Fruit fly (Drosophila melanogaster) whole organism, embryonic: Measurements from ENCODE around the gene NdufV3.
A peak's percentile ranks its signal among the peaks of the same experiment; 100 is the strongest.

ENCODE experiments used
- CG10274 ChIP-seq: fragments of 200-800 bp; sonication (Bioruptor generic); optimal IDR thresholded peaks from 3 replicates; lab custom pipeline; 2017; ENCODE audit warnings: missing biosample characterization, mild to moderate bottlenecking, missing genetic modification characterization
- CG11093 ChIP-seq: fragments of 200-800 bp; sonication (Bioruptor generic); IDR thresholded peaks from 3 replicates; pipeline ENCODE4 v1.3.6; 2022; ENCODE audit warnings: missing biosample characterization, missing genetic modification characterization
- CG12236 ChIP-seq: fragments of 200-800 bp; sonication (Bioruptor generic); optimal IDR thresholded peaks from 2 replicates; lab custom pipeline; 2016; ENCODE audit warnings: missing biosample characterization, missing genetic modification characterization
- CG12744 ChIP-seq: fragments of 200-800 bp; sonication (Bioruptor generic); optimal IDR thresholded peaks from 2 replicates; lab custom pipeline; 2016; ENCODE audit warnings: missing biosample characterization, missing genetic modification characterization
- CG13287 ChIP-seq: fragments of 200-800 bp; sonication (Bioruptor generic); IDR thresholded peaks from 2 replicates; pipeline ENCODE4 v1.3.6; 2022; ENCODE audit warnings: missing biosample characterization, missing genetic modification characterization; ENCODE audit not compliant: partially characterized antibody
- CG18764 ChIP-seq: fragments of 200-800 bp; sonication (Bioruptor generic); optimal IDR thresholded peaks from 3 replicates; lab custom pipeline; 2016; ENCODE audit warnings: missing biosample characterization, missing genetic modification characterization
- CG2875 ChIP-seq: fragments of 200-800 bp; sonication (Bioruptor generic); optimal IDR thresholded peaks from 2 replicates; lab custom pipeline; 2017; ENCODE audit warnings: missing biosample characterization, mild to moderate bottlenecking, missing genetic modification characterization, missing genetic modification reagents
- CG3281 ChIP-seq: fragments of 200-800 bp; sonication (Bioruptor generic); optimal IDR thresholded peaks from 3 replicates; lab custom pipeline; 2017; ENCODE audit warnings: missing biosample characterization, mild to moderate bottlenecking, missing genetic modification characterization
- CG3838 ChIP-seq: fragments of 200-800 bp; sonication (Bioruptor generic); optimal IDR thresholded peaks from 3 replicates; lab custom pipeline; 2016; ENCODE audit warnings: missing biosample characterization, missing genetic modification characterization
- CG42726 ChIP-seq: fragments of 200-800 bp; sonication (Bioruptor generic); IDR thresholded peaks from 2 replicates; pipeline ENCODE4 v1.3.6; 2022; ENCODE audit warnings: missing biosample characterization, missing genetic modification characterization; ENCODE audit not compliant: partially characterized antibody
- CG5180 ChIP-seq: fragments of 200-800 bp; sonication (Bioruptor generic); optimal IDR thresholded peaks from 3 replicates; lab custom pipeline; 2017; ENCODE audit warnings: missing biosample characterization, missing genetic modification characterization, mild to moderate bottlenecking, moderate library complexity, missing genetic modification reagents
- CG5245 ChIP-seq: fragments of 200-800 bp; sonication (Bioruptor generic); optimal IDR thresholded peaks from 3 replicates; lab custom pipeline; 2016; ENCODE audit warnings: missing biosample characterization, missing genetic modification characterization
- CG7556 ChIP-seq: fragments of 200-800 bp; sonication (Bioruptor generic); optimal IDR thresholded peaks from 2 replicates; lab custom pipeline; 2017; ENCODE audit warnings: missing biosample characterization, mild to moderate bottlenecking, missing genetic modification characterization
- CG7786 ChIP-seq: fragments of 200-800 bp; sonication (Bioruptor generic); optimal IDR thresholded peaks from 2 replicates; lab custom pipeline; 2016; ENCODE audit warnings: missing biosample characterization, missing genetic modification characterization
- CG7839 ChIP-seq: fragments of 200-800 bp; sonication (Bioruptor generic); optimal IDR thresholded peaks from 3 replicates; lab custom pipeline; 2018; ENCODE audit warnings: missing biosample characterization, mild to moderate bottlenecking, missing genetic modification characterization, moderate library complexity
- Dip2 ChIP-seq: fragments of 200-800 bp; sonication (Bioruptor generic); IDR thresholded peaks from 2 replicates; pipeline ENCODE4 v1.3.6; 2022; ENCODE audit warnings: missing biosample characterization, missing genetic modification characterization
- Dip3 ChIP-seq: fragments of 200-800 bp; sonication (Bioruptor generic); optimal IDR thresholded peaks from 3 replicates; lab custom pipeline; 2016; ENCODE audit warnings: missing biosample characterization, missing genetic modification characterization
- Gsc ChIP-seq: fragments of 200-800 bp; sonication (Bioruptor generic); IDR thresholded peaks from 2 replicates; pipeline ENCODE4 v1.3.6; 2022; ENCODE audit warnings: missing biosample characterization, missing genetic modification characterization
- Gug ChIP-seq: fragments of 200-800 bp; sonication (Bioruptor generic); IDR thresholded peaks from 4 replicates; pipeline ENCODE4 v1.3.6; 2022; ENCODE audit warnings: missing biosample characterization, missing genetic modification characterization
- Hey ChIP-seq: fragments of 200-800 bp; sonication (Bioruptor generic); optimal IDR thresholded peaks from 3 replicates; lab custom pipeline; 2018; ENCODE audit warnings: missing biosample characterization, mild to moderate bottlenecking, missing genetic modification characterization
- Hr51 ChIP-seq, 2 experiments: fragments of 200-800 bp; sonication (Bioruptor generic); optimal IDR thresholded peaks; 2 replicates in 1 of 2; 3 replicates in 1 of 2; lab custom pipeline; 2016 to 2018; ENCODE audit warnings: missing biosample characterization in 2 of 2, missing genetic modification characterization in 2 of 2, mild to moderate bottlenecking in 1 of 2, moderate library complexity in 1 of 2
- Lpt ChIP-seq: fragments of >200 bp; optimal IDR thresholded peaks from 2 replicates; lab custom pipeline; 2018; ENCODE audit warnings: missing biosample characterization, missing genetic modification characterization
- NFAT ChIP-seq: fragments of 200-800 bp; sonication (Bioruptor generic); IDR thresholded peaks from 2 replicates; pipeline ENCODE4 v1.3.6; 2022; ENCODE audit warnings: missing biosample characterization, missing genetic modification characterization
- Neu2 ChIP-seq: fragments of 200-800 bp; sonication (Bioruptor generic); optimal IDR thresholded peaks from 3 replicates; lab custom pipeline; 2016; ENCODE audit warnings: missing biosample characterization, missing genetic modification characterization, borderline replicate concordance
- Oli ChIP-seq: fragments of 200-800 bp; sonication (Bioruptor generic); optimal IDR thresholded peaks from 2 replicates; lab custom pipeline; 2018; ENCODE audit warnings: missing biosample characterization, mild to moderate bottlenecking, missing genetic modification characterization, moderate library complexity
- Opbp ChIP-seq: fragments of 200-800 bp; sonication (Bioruptor generic); IDR thresholded peaks from 3 replicates; pipeline ENCODE4 v1.3.6; 2022; ENCODE audit warnings: missing biosample characterization, missing genetic modification characterization; ENCODE audit not compliant: partially characterized antibody
- Pdp1 ChIP-seq, 2 experiments: fragments of 200-800 bp; sonication (Bioruptor generic); optimal IDR thresholded peaks; 3 replicates each; lab custom pipeline; 2016; ENCODE audit warnings: missing biosample characterization in 2 of 2, missing genetic modification characterization in 2 of 2, mild to moderate bottlenecking in 1 of 2, moderate library complexity in 1 of 2
- Ptx1 ChIP-seq: fragments of 200-800 bp; sonication (Bioruptor generic); IDR thresholded peaks from 2 replicates; pipeline ENCODE4 v1.3.6; 2022; ENCODE audit warnings: missing biosample characterization, missing genetic modification characterization
- Usf ChIP-seq: fragments of 200-800 bp; sonication (Bioruptor generic); optimal IDR thresholded peaks from 2 replicates; lab custom pipeline; 2017; ENCODE audit warnings: missing genotype, missing biosample characterization, missing genetic modification characterization
- btn ChIP-seq: fragments of 200-800 bp; sonication (Bioruptor generic); optimal IDR thresholded peaks from 2 replicates; lab custom pipeline; 2016; ENCODE audit warnings: missing biosample characterization, missing genetic modification characterization
- chinmo ChIP-seq: fragments of 200-800 bp; sonication (Bioruptor generic); IDR thresholded peaks from 4 replicates; pipeline ENCODE4 v1.3.6; 2022; ENCODE audit warnings: missing biosample characterization, missing genetic modification characterization; ENCODE audit not compliant: partially characterized antibody
- croc ChIP-seq: fragments of 200-800 bp; sonication (Bioruptor generic); conservative IDR thresholded peaks from 3 replicates; pipeline ENCODE4 v1.3.6; 2022; ENCODE audit warnings: missing biosample characterization, missing genetic modification characterization
- danr ChIP-seq: fragments of 200-800 bp; sonication (Bioruptor generic); IDR thresholded peaks from 2 replicates; pipeline ENCODE4 v1.3.6; 2022; ENCODE audit warnings: missing biosample characterization, missing genetic modification characterization
- eve ChIP-seq, 2 experiments: fragments of >200 bp; optimal IDR thresholded peaks; 2 replicates each; lab custom pipeline; 2017; ENCODE audit warnings: missing biosample characterization in 2 of 2, missing genetic modification characterization in 2 of 2
- exex ChIP-seq: fragments of 200-800 bp; sonication (Bioruptor generic); optimal IDR thresholded peaks from 4 replicates; lab custom pipeline; 2018; ENCODE audit warnings: missing biosample characterization, mild to moderate bottlenecking, missing genetic modification characterization, moderate library complexity
- fd64A ChIP-seq: fragments of 200-800 bp; sonication (Bioruptor generic); optimal IDR thresholded peaks from 3 replicates; lab custom pipeline; 2018; ENCODE audit warnings: missing biosample characterization, mild to moderate bottlenecking, missing genetic modification characterization
- gcm2 ChIP-seq: fragments of 200-800 bp; sonication (Bioruptor generic); optimal IDR thresholded peaks from 2 replicates; lab custom pipeline; 2016; ENCODE audit warnings: missing biosample characterization, missing genetic modification characterization
- gsb-n ChIP-seq: fragments of 200-800 bp; sonication (Bioruptor generic); optimal IDR thresholded peaks from 3 replicates; lab custom pipeline; 2018; ENCODE audit warnings: missing biosample characterization, mild to moderate bottlenecking, missing genetic modification characterization
- gt ChIP-seq: fragments of 200-800 bp; sonication (Bioruptor generic); IDR thresholded peaks from 2 replicates; pipeline ENCODE4 v1.3.6; 2022; ENCODE audit warnings: missing biosample characterization, missing genetic modification characterization
- ham ChIP-seq: fragments of 200-800 bp; sonication (Bioruptor generic); IDR thresholded peaks from 2 replicates; pipeline ENCODE4 v1.3.6; 2022; ENCODE audit warnings: missing biosample characterization, missing genetic modification characterization
- ind ChIP-seq: fragments of 200-800 bp; sonication (Bioruptor generic); optimal IDR thresholded peaks from 3 replicates; lab custom pipeline; 2016; ENCODE audit warnings: missing biosample characterization, missing genetic modification characterization
- inv ChIP-seq: fragments of 200-800 bp; sonication (Bioruptor generic); IDR thresholded peaks from 2 replicates; pipeline ENCODE4 v1.3.6; 2022; ENCODE audit warnings: missing biosample characterization, missing genetic modification characterization; ENCODE audit not compliant: partially characterized antibody
- ken ChIP-seq: fragments of 200-800 bp; sonication (Bioruptor generic); IDR thresholded peaks from 3 replicates; pipeline ENCODE4 v1.3.6; 2022; ENCODE audit warnings: missing biosample characterization, missing genetic modification characterization
- nmo ChIP-seq: fragments of 200-800 bp; sonication (Bioruptor generic); optimal IDR thresholded peaks from 2 replicates; lab custom pipeline; 2018; ENCODE audit warnings: missing biosample characterization, mild to moderate bottlenecking, missing genetic modification characterization, moderate library complexity
- onecut ChIP-seq: fragments of 200-800 bp; sonication (Bioruptor generic); IDR thresholded peaks from 2 replicates; pipeline ENCODE4 v1.3.6; 2022; ENCODE audit warnings: missing biosample characterization, missing genetic modification characterization
- schlank ChIP-seq: fragments of 200-800 bp; sonication (Bioruptor generic); optimal IDR thresholded peaks from 2 replicates; lab custom pipeline; 2018; ENCODE audit warnings: missing biosample characterization, mild to moderate bottlenecking, missing genetic modification characterization
- sqz ChIP-seq: fragments of 200-800 bp; sonication (Bioruptor generic); optimal IDR thresholded peaks from 3 replicates; lab custom pipeline; 2018; ENCODE audit warnings: missing biosample characterization, mild to moderate bottlenecking, missing genetic modification characterization
- sug ChIP-seq: fragments of 200-800 bp; optimal IDR thresholded peaks from 2 replicates; lab custom pipeline; 2019; ENCODE audit warnings: missing biosample characterization, mild to moderate bottlenecking, missing genetic modification characterization, moderate library complexity
- twi ChIP-seq: fragments of 200-800 bp; optimal IDR thresholded peaks from 2 replicates; lab custom pipeline; 2019; ENCODE audit warnings: missing biosample characterization, mild to moderate bottlenecking, missing genetic modification characterization, moderate library complexity
- wor ChIP-seq: fragments of 200-800 bp; sonication (Bioruptor generic); IDR thresholded peaks from 2 replicates; pipeline ENCODE4 v1.3.6; 2022; ENCODE audit warnings: missing biosample characterization, missing genetic modification characterization

Gene NdufV3

dm6 chrX:11384023-11384444, 34.2 kb downstream of the NdufV3 start (continued):
- TF ChIP-seq CG3838 (GFP tag; lab: Kevin White, UChicago) (no peak), NFAT (GFP tag; lab: Robert Waterston, UW) (peak; percentile 71; the same call in 1 of the 2 replicates), onecut (GFP tag; lab: Robert Waterston, UW) (peak; percentile 51), gsb-n (tag; lab: Kevin White, UChicago) (no peak), CG13287 (no peak), CG7556 (GFP tag; lab: Kevin White, UChicago) (peak; percentile 63), wor (GFP tag; lab: Robert Waterston, UW) (no peak), CG5180 (GFP tag; lab: Kevin White, UChicago) (no peak), CG7839 (tag; lab: Kevin White, UChicago) (peak; percentile 83), gt (GFP tag; lab: Robert Waterston, UW) (no peak), nmo (peak; percentile 54), CG2875 (GFP tag; lab: Kevin White, UChicago) (no peak), Hr51 (GFP tag; optimal IDR thresholded peaks at IDR 0.05; lab: Kevin White, UChicago) (peak; percentile 25 to 70), danr (GFP tag; lab: Robert Waterston, UW) (peak; percentile 68), btn (GFP tag; lab: Kevin White, UChicago) (no peak), Usf (GFP tag; lab: Kevin White, UChicago) (no peak), ham (GFP tag; lab: Robert Waterston, UW) (peak; percentile 54; the same call in 1 of the 2 replicates), CG3281 (GFP tag; lab: Kevin White, UChicago) (peak; percentile 79), exex (tag; lab: Kevin White, UChicago) (peak; percentile 21), eve (GFP tag; optimal IDR thresholded peaks at IDR 0.05; lab: Kevin White, UChicago) (no peak), inv (GFP tag; lab: Robert Waterston, UW) (no peak), sqz (peak; percentile 21), CG12744 (GFP tag; lab: Kevin White, UChicago) (peak; percentile 1), ken (GFP tag; lab: Robert Waterston, UW) (peak; percentile 74), CG42726 (GFP tag; lab: Robert Waterston, UW) (no peak), Neu2 (GFP tag; lab: Kevin White, UChicago) (no peak), CG11093 (GFP tag; lab: Robert Waterston, UW) (peak; percentile 56; the same call in 1 of the 3 replicates), CG12236 (no peak), Lpt (no peak), Pdp1 (GFP tag; optimal IDR thresholded peaks at IDR 0.05; lab: Kevin White, UChicago) (peak; percentile 65 to 74), Ptx1 (peak; percentile 83), CG18764 (GFP tag; lab: Kevin White, UChicago) (peak; percentile 18), schlank (tag; lab: Kevin White, UChicago) (peak; percentile 52), Oli (tag; lab: Kevin White, UChicago) (peak; percentile 60), Opbp (GFP tag; lab: Robert Waterston, UW) (no peak), chinmo (no peak), CG10274 (GFP tag; lab: Kevin White, UChicago) (peak; percentile 21), fd64A (GFP tag; lab: Kevin White, UChicago) (no peak), gcm2 (GFP tag; lab: Kevin White, UChicago) (peak; percentile 31), twi (tag; lab: Kevin White, UChicago) (no peak), CG5245 (GFP tag; lab: Kevin White, UChicago) (no peak), Gug (peak; percentile 76; the same call in 3 of the 4 replicates), Dip2 (GFP tag; lab: Robert Waterston, UW) (no peak), sug (tag; lab: Kevin White, UChicago) (peak; percentile 60), Hey (tag; lab: Kevin White, UChicago) (no peak), Dip3 (GFP tag; lab: Kevin White, UChicago) (peak; percentile 71), Gsc (GFP tag; lab: Robert Waterston, UW) (0 out of 2 replicates have a peak, but pooled peaks have one; percentile 31), ind (GFP tag; lab: Kevin White, UChicago) (peak; percentile 75), croc (GFP tag; lab: Robert Waterston, UW) (peak; percentile 32; the same call in 2 of the 3 replicates), CG7786 (GFP tag; lab: Kevin White, UChicago) (no peak)
